Fruit fly (Drosophila melanogaster) Kc167 (cell line): ENCODE measurements around the gene CG2691.

ENCODE experiments used
- Myc ChIP-seq: fragments of >200 bp; optimal IDR thresholded peaks from 2 replicates; lab custom pipeline; 2017; ENCODE audit warnings: missing external identifiers
- insv ChIP-seq: fragments of >200 bp; optimal IDR thresholded peaks from 3 replicates; lab custom pipeline; 2018; ENCODE audit warnings: missing external identifiers

dm6 chrX:13651170-13651569 is 27.0 kb upstream of the CG2691 start:
- no peak for TF ChIP-seq insv (lab: Kevin White, UChicago)
- TF ChIP-seq Myc (lab: Kevin White, UChicago), result no peak
